Worm (Caenorhabditis elegans) whole organism, L4 larva: ENCODE data around the gene pro-1.

Experiments used
- D1046.2 ChIP-seq: fragments of 200-800 bp; sonication (Bioruptor generic); IDR thresholded peaks from 2 replicates; pipeline ENCODE4 v1.3.6; 2022; ENCODE audit warnings: missing genetic modification characterization, missing compliant biosample characterization
- F26F4.8 ChIP-seq: fragments of 200-800 bp; sonication (Bioruptor generic); conservative IDR thresholded peaks from 2 replicates; pipeline ENCODE4 v1.3.6; 2022; ENCODE audit warnings: missing genetic modification characterization, missing compliant biosample characterization
- F44E2.7 ChIP-seq: fragments of 200-800 bp; sonication (Bioruptor generic); IDR thresholded peaks from 2 replicates; pipeline ENCODE4 v2.1.2; 2022; ENCODE audit warnings: missing genetic modification characterization, missing compliant biosample characterization
- R02D3.7 ChIP-seq: fragments of 150-350 bp; sonication (generic microtip); optimal IDR thresholded peaks from 3 replicates; lab custom pipeline; 2014; ENCODE audit warnings: missing biosample characterization, missing genetic modification characterization
- Y5F2A.4 ChIP-seq: fragments of 200-800 bp; sonication (Bioruptor generic); optimal IDR thresholded peaks from 2 replicates; lab custom pipeline; 2018; ENCODE audit warnings: mild to moderate bottlenecking, missing genetic modification characterization, missing compliant biosample characterization
- aha-1 ChIP-seq: fragments of 150-350 bp; peaks from one replicate; lab custom pipeline; 2014; ENCODE audit warnings: missing biosample characterization, missing genetic modification characterization
- attf-4 ChIP-seq: sonication (generic microtip); optimal IDR thresholded peaks from 3 replicates; lab custom pipeline; 2017; ENCODE audit warnings: missing biosample characterization, missing genetic modification characterization
- ceh-28 ChIP-seq: fragments of 150-350 bp; optimal IDR thresholded peaks from 2 replicates; lab custom pipeline; 2014; ENCODE audit warnings: missing biosample characterization, missing genetic modification reagents, missing genetic modification characterization
- ceh-32 ChIP-seq: sonication (generic microtip); optimal IDR thresholded peaks from 2 replicates; lab custom pipeline; 2016; ENCODE audit warnings: mild to moderate bottlenecking, missing genetic modification characterization, missing compliant biosample characterization; ENCODE audit not compliant: poor library complexity
- ceh-44 ChIP-seq: fragments of 200-800 bp; sonication (Bioruptor generic); IDR thresholded peaks from 2 replicates; pipeline ENCODE4 v1.3.6; 2022; ENCODE audit warnings: missing genetic modification reagents, missing genetic modification characterization, missing compliant biosample characterization
- ceh-62 ChIP-seq: sonication (generic microtip); optimal IDR thresholded peaks from 2 replicates; lab custom pipeline; 2017; ENCODE audit warnings: missing biosample characterization, missing genetic modification characterization
- cey-2 ChIP-seq: sonication (generic microtip); optimal IDR thresholded peaks from 3 replicates; lab custom pipeline; 2017; ENCODE audit warnings: missing genetic modification characterization, mild to moderate bottlenecking, missing compliant biosample characterization, antibody characterized with exemption, borderline replicate concordance; ENCODE audit not compliant: insufficient read depth
- ctbp-1 ChIP-seq: fragments of 200-800 bp; sonication (Bioruptor generic); IDR thresholded peaks from 2 replicates; pipeline ENCODE4 v1.3.6; 2022; ENCODE audit warnings: missing genetic modification reagents, missing genetic modification characterization, missing compliant biosample characterization
- daf-12 ChIP-seq: fragments of 150-350 bp; optimal IDR thresholded peaks from 2 replicates; lab custom pipeline; 2014; ENCODE audit warnings: missing biosample characterization, missing genetic modification reagents, missing genetic modification characterization
- daf-19 ChIP-seq: fragments of 200-800 bp; sonication (Bioruptor generic); conservative IDR thresholded peaks from 2 replicates; pipeline ENCODE4 v1.3.6; 2022; ENCODE audit warnings: missing genetic modification characterization, missing compliant biosample characterization
- dmd-9 ChIP-seq: fragments of 200-800 bp; sonication (Bioruptor generic); IDR thresholded peaks from 2 replicates; pipeline ENCODE4 v1.3.6; 2022; ENCODE audit warnings: missing genetic modification reagents, missing genetic modification characterization, missing compliant biosample characterization
- dpl-1 ChIP-seq: fragments of 150-350 bp; optimal IDR thresholded peaks from 2 replicates; lab custom pipeline; 2014; ENCODE audit warnings: missing biosample characterization, missing genetic modification reagents, missing genetic modification characterization
- dve-1 ChIP-seq: sonication (generic microtip); optimal IDR thresholded peaks from 2 replicates; lab custom pipeline; 2017; ENCODE audit warnings: antibody characterized with exemption, mild to moderate bottlenecking, missing genetic modification characterization, missing compliant biosample characterization; ENCODE audit not compliant: insufficient read depth
- fkh-10 ChIP-seq: fragments of 150-350 bp; optimal IDR thresholded peaks from 2 replicates; lab custom pipeline; 2014; ENCODE audit warnings: missing biosample characterization, missing genetic modification reagents, missing genetic modification characterization
- hif-1 ChIP-seq, 2 experiments: sonication (generic microtip); optimal IDR thresholded peaks; 2 replicates each; lab custom pipeline; 2016 to 2017; ENCODE audit warnings: missing compliant biosample characterization in 2 of 2, missing genetic modification characterization in 2 of 2, missing genetic modification reagents in 2 of 2, missing genotype in 2 of 2, mild to moderate bottlenecking in 1 of 2
- hlh-11 ChIP-seq: fragments of 200-800 bp; sonication (Bioruptor generic); optimal IDR thresholded peaks from 2 replicates; lab custom pipeline; 2018; ENCODE audit warnings: mild to moderate bottlenecking, missing genetic modification characterization, missing compliant biosample characterization
- hlh-30 ChIP-seq: sonication (generic microtip); optimal IDR thresholded peaks from 2 replicates; lab custom pipeline; 2017; ENCODE audit warnings: antibody characterized with exemption, mild to moderate bottlenecking, missing genetic modification characterization, missing compliant biosample characterization; ENCODE audit not compliant: insufficient read depth
- hmg-1.1 ChIP-seq: fragments of 200-800 bp; sonication (Bioruptor generic); IDR thresholded peaks from 2 replicates; pipeline ENCODE4 v1.3.6; 2022; ENCODE audit warnings: missing genetic modification reagents, missing genetic modification characterization, missing compliant biosample characterization
- lin-1 ChIP-seq: fragments of 200-800 bp; sonication (Bioruptor generic); IDR thresholded peaks from 2 replicates; pipeline ENCODE4 v1.3.6; 2022; ENCODE audit warnings: missing genetic modification reagents, missing genetic modification characterization, missing compliant biosample characterization
- lin-15B ChIP-seq: fragments of 150-350 bp; sonication (generic microtip); optimal IDR thresholded peaks from 3 replicates; lab custom pipeline; 2014; ENCODE audit warnings: missing biosample characterization, missing genetic modification characterization
- lin-38 ChIP-seq: fragments of 200-800 bp; sonication (Bioruptor generic); IDR thresholded peaks from 2 replicates; pipeline ENCODE4 v1.3.6; 2022; ENCODE audit warnings: missing genetic modification reagents, missing genetic modification characterization, missing compliant biosample characterization
- lsy-2 ChIP-seq, 2 experiments: fragments of 150-350 bp in 1 of 2; sonication (generic microtip) in 1 of 2; optimal IDR thresholded peaks; 2 replicates each; lab custom pipeline; 2014 to 2017; ENCODE audit warnings: missing biosample characterization in 2 of 2, missing genetic modification characterization in 2 of 2
- mdl-1 ChIP-seq, 2 experiments: fragments of 150-350 bp in 1 of 2; sonication (generic microtip) in 1 of 2; optimal IDR thresholded peaks; 2 replicates each; lab custom pipeline; 2014 to 2017; ENCODE audit warnings: missing biosample characterization in 2 of 2, missing genetic modification characterization in 2 of 2
- mdt-29 ChIP-seq: fragments of 200-800 bp; sonication (Bioruptor generic); IDR thresholded peaks from 2 replicates; pipeline ENCODE4 v1.3.6; 2022; ENCODE audit warnings: missing genetic modification reagents, missing genetic modification characterization, missing compliant biosample characterization
- mep-1 ChIP-seq: fragments of 150-350 bp; sonication (generic microtip); optimal IDR thresholded peaks from 3 replicates; lab custom pipeline; 2014; ENCODE audit warnings: missing biosample characterization, missing genetic modification characterization
- mxl-2 ChIP-seq: fragments of 200-800 bp; sonication (Bioruptor generic); conservative IDR thresholded peaks from 2 replicates; pipeline ENCODE4 v1.3.6; 2022; ENCODE audit warnings: missing genetic modification reagents, missing genetic modification characterization, missing compliant biosample characterization
- nhr-10 ChIP-seq: fragments of 150-350 bp; optimal IDR thresholded peaks from 2 replicates; lab custom pipeline; 2014; ENCODE audit warnings: missing biosample characterization, missing genetic modification characterization
- nhr-102 ChIP-seq: sonication (generic microtip); optimal IDR thresholded peaks from 2 replicates; lab custom pipeline; 2016; ENCODE audit warnings: mild to moderate bottlenecking, missing genetic modification characterization, moderate library complexity, missing compliant biosample characterization
- nhr-11 ChIP-seq: fragments of 150-350 bp; optimal IDR thresholded peaks from 2 replicates; lab custom pipeline; 2014; ENCODE audit warnings: missing biosample characterization, missing genetic modification characterization
- nhr-25 ChIP-seq: sonication (generic microtip); optimal IDR thresholded peaks from 2 replicates; lab custom pipeline; 2017; ENCODE audit warnings: missing genetic modification characterization, mild to moderate bottlenecking, missing compliant biosample characterization, antibody characterized with exemption, moderate library complexity, borderline replicate concordance; ENCODE audit not compliant: insufficient read depth
- nhr-42 ChIP-seq: fragments of 200-800 bp; sonication (Bioruptor generic); IDR thresholded peaks from 2 replicates; pipeline ENCODE4 v1.3.6; 2022; ENCODE audit warnings: missing genetic modification characterization, missing compliant biosample characterization
- nhr-76 ChIP-seq: fragments of 150-350 bp; optimal IDR thresholded peaks from 2 replicates; lab custom pipeline; 2014; ENCODE audit warnings: missing biosample characterization, missing genetic modification characterization
- php-3 ChIP-seq: fragments of 200-800 bp; sonication (Bioruptor generic); IDR thresholded peaks from 2 replicates; pipeline ENCODE4 v1.3.6; 2022; ENCODE audit warnings: missing genetic modification reagents, missing genetic modification characterization, missing compliant biosample characterization
- pqm-1 ChIP-seq: sonication (generic microtip); optimal IDR thresholded peaks from 2 replicates; lab custom pipeline; 2017; ENCODE audit warnings: missing biosample characterization, missing genetic modification characterization
- rbr-2 ChIP-seq: sonication (generic microtip); optimal IDR thresholded peaks from 2 replicates; lab custom pipeline; 2016; ENCODE audit warnings: missing genotype, missing genetic modification characterization, missing compliant biosample characterization
- skn-1 ChIP-seq: fragments of 150-350 bp; optimal IDR thresholded peaks from 2 replicates; lab custom pipeline; 2014; ENCODE audit warnings: missing biosample characterization, missing genetic modification characterization
- snpc-4 ChIP-seq: fragments of 150-350 bp; optimal IDR thresholded peaks from 2 replicates; lab custom pipeline; 2014; ENCODE audit warnings: missing biosample characterization, missing genetic modification characterization
- spr-3 ChIP-seq: fragments of 200-800 bp; sonication (Bioruptor generic); optimal IDR thresholded peaks from 2 replicates; lab custom pipeline; 2018; ENCODE audit warnings: mild to moderate bottlenecking, missing genetic modification characterization, missing compliant biosample characterization
- unc-39 ChIP-seq: sonication (generic microtip); optimal IDR thresholded peaks from 2 replicates; lab custom pipeline; 2017; ENCODE audit warnings: missing biosample characterization, missing genetic modification characterization
- unc-62 ChIP-seq, 3 experiments: fragments of 150-350 bp in 1 of 3; sonication (generic microtip); optimal IDR thresholded peaks in 2 of 3; peaks in 1 of 3; 1 replicate in 1 of 3; 2 replicates in 2 of 3; lab custom pipeline; 2014 to 2017; ENCODE audit warnings: missing biosample characterization in 3 of 3, missing genetic modification characterization in 3 of 3, missing genetic modification reagents in 3 of 3, missing genotype in 1 of 3
- zfp-2 ChIP-seq: sonication (generic microtip); optimal IDR thresholded peaks from 2 replicates; lab custom pipeline; 2016; ENCODE audit warnings: mild to moderate bottlenecking, missing genetic modification characterization, missing compliant biosample characterization
- zfp-3 ChIP-seq: fragments of 200-800 bp; sonication (Bioruptor generic); conservative IDR thresholded peaks from 2 replicates; pipeline ENCODE4 v1.3.6; 2022; ENCODE audit warnings: missing genetic modification reagents, missing genetic modification characterization, missing compliant biosample characterization
- zip-11 ChIP-seq: fragments of 200-800 bp; sonication (Bioruptor generic); IDR thresholded peaks from 2 replicates; pipeline ENCODE4 v1.3.6; 2022; ENCODE audit warnings: missing genetic modification characterization, missing compliant biosample characterization
- zip-2 ChIP-seq: fragments of 150-350 bp; optimal IDR thresholded peaks from 2 replicates; lab custom pipeline; 2014; ENCODE audit warnings: missing biosample characterization, missing genetic modification characterization
- ztf-7 ChIP-seq: fragments of 150-350 bp; optimal IDR thresholded peaks from 2 replicates; lab custom pipeline; 2014; ENCODE audit warnings: missing biosample characterization, missing genetic modification characterization

Gene pro-1

ce11 chrII:10555484-10556075, 13.8 kb upstream of the pro-1 start (continued):
- TF ChIP-seq ceh-44 (GFP tag; lab: Robert Waterston, UW) (no peak), fkh-10 (GFP tag; lab: Kevin White, UChicago) (no peak), ctbp-1 (GFP tag; lab: Robert Waterston, UW) (0 out of 2 replicates have a peak, but pooled peaks have one; percentile 45), zfp-3 (GFP tag; lab: Robert Waterston, UW) (peak; percentile 31), ceh-32 (tag; lab: Kevin White, UChicago) (no peak), lin-15B (tag; lab: Kevin White, UChicago) (no peak), attf-4 (tag; lab: Kevin White, UChicago) (no peak), daf-19 (GFP tag; lab: Robert Waterston, UW) (0 out of 2 replicates have a peak, but pooled peaks have one; percentile 9), rbr-2 (tag; lab: Kevin White, UChicago) (no peak), mdl-1 (tag; optimal IDR thresholded peaks at IDR 0.05; lab: Kevin White, UChicago) (peak; percentile 43 to 47), skn-1 (tag; lab: Kevin White, UChicago) (no peak), hlh-30 (tag; lab: Kevin White, UChicago) (peak; percentile 86), zip-2 (tag; lab: Kevin White, UChicago) (no peak), daf-12 (tag; lab: Kevin White, UChicago) (no peak), cey-2 (tag; lab: Kevin White, UChicago) (no peak), lsy-2 (tag; optimal IDR thresholded peaks at IDR 0.05; lab: Kevin White, UChicago) (peak; percentile 12 to 20), nhr-76 (tag; lab: Kevin White, UChicago) (no peak), pqm-1 (peak; percentile 5), zip-11 (no peak), dmd-9 (GFP tag; lab: Robert Waterston, UW) (no peak), F26F4.8 (no peak), nhr-42 (GFP tag; lab: Robert Waterston, UW) (no peak), ceh-28 (tag; lab: Kevin White, UChicago) (no peak), nhr-11 (tag; lab: Kevin White, UChicago) (peak; percentile 82), unc-62 (GFP tag; optimal IDR thresholded peaks at IDR 0.05 in 1 of 2; lab: Kevin White, UChicago) (peak in 1 of 2 experiments; percentile 95), unc-62 (tag; optimal IDR thresholded peaks at IDR 0.05; lab: Kevin White, UChicago) (no peak), nhr-102 (tag; lab: Kevin White, UChicago) (peak; percentile 40), nhr-25 (tag; lab: Kevin White, UChicago) (peak; percentile 40), mxl-2 (GFP tag; lab: Robert Waterston, UW) (0 out of 2 replicates have a peak, but pooled peaks have one; percentile 8), D1046.2 (GFP tag; lab: Robert Waterston, UW) (no peak), lin-1 (GFP tag; lab: Robert Waterston, UW) (peak; percentile 7; the same call in 1 of the 2 replicates), dve-1 (tag; lab: Kevin White, UChicago) (peak; percentile 60), ztf-7 (tag; lab: Kevin White, UChicago) (peak; percentile 9), aha-1 (tag; lab: Kevin White, UChicago) (peak; percentile 94), hmg-1.1 (GFP tag; lab: Robert Waterston, UW) (peak; percentile 57; the same call in 1 of the 2 replicates), nhr-10 (peak; percentile 79), hlh-11 (peak; percentile 85), spr-3 (GFP tag; lab: Kevin White, UChicago) (no peak), R02D3.7 (tag; lab: Kevin White, UChicago) (no peak), mep-1 (tag; lab: Kevin White, UChicago) (peak; percentile 72), mdt-29 (peak; percentile 85), snpc-4 (no peak), ceh-62 (tag; lab: Kevin White, UChicago) (no peak), hif-1 (tag; optimal IDR thresholded peaks at IDR 0.05; lab: Kevin White, UChicago) (peak in 1 of 2 experiments; percentile 49), lin-38 (peak; percentile 48), php-3 (peak; percentile 67), Y5F2A.4 (GFP tag; lab: Kevin White, UChicago) (no peak), unc-39 (tag; lab: Kevin White, UChicago) (no peak), zfp-2 (tag; lab: Kevin White, UChicago) (no peak), F44E2.7 (GFP tag; lab: Robert Waterston, UW) (no peak), dpl-1 (GFP tag; lab: Kevin White, UChicago) (peak; percentile 17)
